Fruit fly (Drosophila melanogaster) whole organism, embryonic: Measurements from ENCODE around the gene CG46463.

Experiments
- Adf1 ChIP-seq: fragments of 200-800 bp; sonication (Bioruptor generic); IDR thresholded peaks from 2 replicates; pipeline ENCODE4 v1.3.6; 2022; ENCODE audit warnings: missing biosample characterization, missing genetic modification characterization
- Atf-2 ChIP-seq: fragments of 200-800 bp; sonication (Bioruptor generic); optimal IDR thresholded peaks from 2 replicates; lab custom pipeline; 2016; ENCODE audit warnings: missing biosample characterization, missing genetic modification characterization
- Bgb ChIP-seq: fragments of 200-800 bp; sonication (Bioruptor generic); IDR thresholded peaks from 2 replicates; pipeline ENCODE4 v1.3.6; 2022; ENCODE audit warnings: missing biosample characterization, missing genetic modification characterization; ENCODE audit not compliant: partially characterized antibody
- CG10366 ChIP-seq: fragments of 200-800 bp; sonication (Bioruptor generic); IDR thresholded peaks from 2 replicates; pipeline ENCODE4 v1.3.6; 2022; ENCODE audit warnings: missing biosample characterization, missing genetic modification characterization
- CG10959 ChIP-seq: fragments of 200-800 bp; sonication (Bioruptor generic); IDR thresholded peaks from 2 replicates; pipeline ENCODE4 v1.3.6; 2022; ENCODE audit warnings: missing biosample characterization, missing genetic modification characterization
- CG12219 ChIP-seq: fragments of 200-800 bp; sonication (Bioruptor generic); optimal IDR thresholded peaks from 3 replicates; lab custom pipeline; 2018; ENCODE audit warnings: missing biosample characterization, mild to moderate bottlenecking, missing genetic modification characterization
- CG12236 ChIP-seq: fragments of 200-800 bp; sonication (Bioruptor generic); optimal IDR thresholded peaks from 2 replicates; lab custom pipeline; 2016; ENCODE audit warnings: missing biosample characterization, missing genetic modification characterization
- CG1529 ChIP-seq: fragments of 200-800 bp; sonication (Bioruptor generic); optimal IDR thresholded peaks from 3 replicates; lab custom pipeline; 2018; ENCODE audit warnings: missing biosample characterization, missing genetic modification characterization
- CG16779 ChIP-seq: fragments of 200-800 bp; sonication (Bioruptor generic); IDR thresholded peaks from 2 replicates; pipeline ENCODE4 v1.3.6; 2022; ENCODE audit warnings: missing biosample characterization, missing genetic modification characterization
- CG17186 ChIP-seq: fragments of 200-800 bp; sonication (Bioruptor generic); optimal IDR thresholded peaks from 3 replicates; lab custom pipeline; 2017; ENCODE audit warnings: missing biosample characterization, missing genetic modification reagents, missing genetic modification characterization
- CG17361 ChIP-seq: fragments of 200-800 bp; sonication (Bioruptor generic); IDR thresholded peaks from 3 replicates; pipeline ENCODE4 v1.3.6; 2022; ENCODE audit warnings: missing biosample characterization, missing genetic modification characterization
- CG3995 ChIP-seq: fragments of 200-800 bp; sonication (Bioruptor generic); optimal IDR thresholded peaks from 3 replicates; lab custom pipeline; 2016; ENCODE audit warnings: missing biosample characterization, missing genetic modification characterization
- CG4854 ChIP-seq: fragments of 200-800 bp; sonication (Bioruptor generic); optimal IDR thresholded peaks from 2 replicates; lab custom pipeline; 2016; ENCODE audit warnings: missing biosample characterization, missing genetic modification characterization, inconsistent platforms
- CG6791 ChIP-seq: fragments of 200-800 bp; sonication (Bioruptor generic); IDR thresholded peaks from 3 replicates; pipeline ENCODE4 v1.3.6; 2022; ENCODE audit warnings: missing biosample characterization, missing genetic modification characterization; ENCODE audit not compliant: partially characterized antibody
- CG7372 ChIP-seq: fragments of 200-800 bp; sonication (Bioruptor generic); IDR thresholded peaks from 2 replicates; pipeline ENCODE4 v1.3.6; 2022; ENCODE audit warnings: missing biosample characterization, missing genetic modification characterization
- CG9437 ChIP-seq: fragments of 200-800 bp; sonication (Bioruptor generic); optimal IDR thresholded peaks from 2 replicates; lab custom pipeline; 2018; ENCODE audit warnings: missing biosample characterization, mild to moderate bottlenecking, missing genetic modification characterization
- CG9817 ChIP-seq: fragments of 200-800 bp; sonication (Bioruptor generic); optimal IDR thresholded peaks from 2 replicates; lab custom pipeline; 2018; ENCODE audit warnings: missing biosample characterization, mild to moderate bottlenecking, missing genetic modification characterization, moderate library complexity
- Dip2 ChIP-seq: fragments of 200-800 bp; sonication (Bioruptor generic); IDR thresholded peaks from 2 replicates; pipeline ENCODE4 v1.3.6; 2022; ENCODE audit warnings: missing biosample characterization, missing genetic modification characterization
- Dp ChIP-seq: fragments of 200-800 bp; sonication (Bioruptor generic); optimal IDR thresholded peaks from 2 replicates; lab custom pipeline; 2018; ENCODE audit warnings: missing biosample characterization, mild to moderate bottlenecking, missing genetic modification characterization, moderate library complexity
- H15 ChIP-seq: fragments of 200-800 bp; sonication (Bioruptor generic); IDR thresholded peaks from 3 replicates; pipeline ENCODE4 v1.3.6; 2022; ENCODE audit warnings: missing biosample characterization, missing genetic modification characterization
- HHEX ChIP-seq: fragments of 200-800 bp; sonication (Bioruptor generic); optimal IDR thresholded peaks from 3 replicates; lab custom pipeline; 2017; ENCODE audit warnings: missing biosample characterization, mild to moderate bottlenecking, missing genetic modification characterization, missing genetic modification reagents
- MBD-R2 ChIP-seq: fragments of 200-800 bp; sonication (Bioruptor generic); IDR thresholded peaks from 2 replicates; pipeline ENCODE4 v1.3.6; 2022; ENCODE audit warnings: missing biosample characterization, missing genetic modification characterization
- NK7.1 ChIP-seq: fragments of 200-800 bp; sonication (Bioruptor generic); optimal IDR thresholded peaks from 3 replicates; lab custom pipeline; 2016; ENCODE audit warnings: missing biosample characterization, missing genetic modification characterization
- Nf-YB ChIP-seq: fragments of 200-800 bp; sonication (Bioruptor generic); optimal IDR thresholded peaks from 3 replicates; lab custom pipeline; 2019; ENCODE audit warnings: missing biosample characterization, mild to moderate bottlenecking, missing genetic modification characterization, moderate library complexity
- ap ChIP-seq: fragments of 200-800 bp; sonication (Bioruptor generic); IDR thresholded peaks from 2 replicates; pipeline ENCODE4 v1.3.6; 2022; ENCODE audit warnings: missing biosample characterization, missing genetic modification characterization
- br ChIP-seq: fragments of >200 bp; optimal IDR thresholded peaks from 2 replicates; lab custom pipeline; 2017
- bsh ChIP-seq, 2 experiments: fragments of 200-800 bp; sonication (Bioruptor generic); optimal IDR thresholded peaks; 2 replicates each; lab custom pipeline; 2017 to 2018; ENCODE audit warnings: mild to moderate bottlenecking in 2 of 2, missing biosample characterization in 2 of 2, missing genetic modification characterization in 2 of 2, moderate library complexity in 1 of 2
- cas ChIP-seq: fragments of 200-800 bp; sonication (Bioruptor generic); IDR thresholded peaks from 2 replicates; pipeline ENCODE4 v1.3.6; 2022; ENCODE audit warnings: missing biosample characterization, missing genetic modification characterization
- emc ChIP-seq: fragments of 200-800 bp; sonication (Bioruptor generic); optimal IDR thresholded peaks from 2 replicates; lab custom pipeline; 2016; ENCODE audit warnings: missing biosample characterization, missing genetic modification characterization
- esg ChIP-seq: fragments of 200-800 bp; sonication (Bioruptor generic); conservative IDR thresholded peaks from 2 replicates; pipeline ENCODE4 v1.3.6; 2022; ENCODE audit warnings: missing biosample characterization, missing genetic modification characterization
- eve ChIP-seq, 2 experiments: fragments of >200 bp; optimal IDR thresholded peaks; 2 replicates each; lab custom pipeline; 2017; ENCODE audit warnings: missing biosample characterization in 2 of 2, missing genetic modification characterization in 2 of 2
- eyg ChIP-seq: fragments of 200-800 bp; sonication (Bioruptor generic); optimal IDR thresholded peaks from 3 replicates; lab custom pipeline; 2016; ENCODE audit warnings: missing biosample characterization, missing genetic modification characterization
- grau ChIP-seq: fragments of 200-800 bp; optimal IDR thresholded peaks from 3 replicates; lab custom pipeline; 2019; ENCODE audit warnings: missing biosample characterization, mild to moderate bottlenecking, missing genetic modification characterization, moderate library complexity
- grn ChIP-seq: fragments of 200-800 bp; sonication (Bioruptor generic); optimal IDR thresholded peaks from 3 replicates; lab custom pipeline; 2017; ENCODE audit warnings: missing biosample characterization, missing genetic modification characterization
- gt ChIP-seq: fragments of 200-800 bp; sonication (Bioruptor generic); IDR thresholded peaks from 2 replicates; pipeline ENCODE4 v1.3.6; 2022; ENCODE audit warnings: missing biosample characterization, missing genetic modification characterization
- ind ChIP-seq: fragments of 200-800 bp; sonication (Bioruptor generic); optimal IDR thresholded peaks from 3 replicates; lab custom pipeline; 2016; ENCODE audit warnings: missing biosample characterization, missing genetic modification characterization
- inv ChIP-seq: fragments of 200-800 bp; sonication (Bioruptor generic); IDR thresholded peaks from 2 replicates; pipeline ENCODE4 v1.3.6; 2022; ENCODE audit warnings: missing biosample characterization, missing genetic modification characterization; ENCODE audit not compliant: partially characterized antibody
- jigr1 ChIP-seq: fragments of 200-800 bp; sonication (Bioruptor generic); IDR thresholded peaks from 3 replicates; pipeline ENCODE4 v1.3.6; 2022; ENCODE audit warnings: missing biosample characterization, missing genetic modification characterization
- ken ChIP-seq: fragments of 200-800 bp; sonication (Bioruptor generic); IDR thresholded peaks from 3 replicates; pipeline ENCODE4 v1.3.6; 2022; ENCODE audit warnings: missing biosample characterization, missing genetic modification characterization
- mam ChIP-seq: fragments of 200-800 bp; sonication (Bioruptor generic); optimal IDR thresholded peaks from 3 replicates; lab custom pipeline; 2016; ENCODE audit warnings: missing biosample characterization, missing genetic modification characterization
- pfk ChIP-seq: fragments of 200-800 bp; sonication (Bioruptor generic); optimal IDR thresholded peaks from 2 replicates; lab custom pipeline; 2018; ENCODE audit warnings: missing biosample characterization, mild to moderate bottlenecking, missing genetic modification characterization, moderate library complexity
- schlank ChIP-seq: fragments of 200-800 bp; sonication (Bioruptor generic); optimal IDR thresholded peaks from 2 replicates; lab custom pipeline; 2018; ENCODE audit warnings: missing biosample characterization, mild to moderate bottlenecking, missing genetic modification characterization
- sens-2 ChIP-seq: fragments of 200-800 bp; sonication (Bioruptor generic); IDR thresholded peaks from 2 replicates; pipeline ENCODE4 v1.3.6; 2022; ENCODE audit warnings: missing biosample characterization, missing genetic modification characterization
- seq ChIP-seq: fragments of 200-800 bp; sonication (Bioruptor generic); IDR thresholded peaks from 2 replicates; pipeline ENCODE4 v1.3.6; 2022; ENCODE audit warnings: missing biosample characterization, missing genetic modification characterization
- slp2 ChIP-seq: fragments of 200-800 bp; sonication (Bioruptor generic); optimal IDR thresholded peaks from 2 replicates; lab custom pipeline; 2016; ENCODE audit warnings: missing biosample characterization, missing genetic modification characterization
- so ChIP-seq: fragments of 200-800 bp; sonication (Bioruptor generic); IDR thresholded peaks from 3 replicates; pipeline ENCODE4 v1.3.6; 2022; ENCODE audit warnings: missing biosample characterization, missing genetic modification characterization
- ssp ChIP-seq: fragments of 200-800 bp; sonication (Bioruptor generic); IDR thresholded peaks from 2 replicates; pipeline ENCODE4 v1.3.6; 2022; ENCODE audit warnings: missing biosample characterization, missing genetic modification characterization
- stwl ChIP-seq: fragments of 200-800 bp; sonication (Bioruptor generic); optimal IDR thresholded peaks from 3 replicates; lab custom pipeline; 2018; ENCODE audit warnings: missing biosample characterization, mild to moderate bottlenecking, missing genetic modification characterization, moderate library complexity
- tio ChIP-seq: fragments of 200-800 bp; sonication (Bioruptor generic); optimal IDR thresholded peaks from 2 replicates; lab custom pipeline; 2017; ENCODE audit warnings: missing biosample characterization, missing genetic modification characterization, inconsistent platforms
- vvl ChIP-seq: fragments of 200-800 bp; sonication (Bioruptor generic); IDR thresholded peaks from 2 replicates; pipeline ENCODE4 v1.3.6; 2022; ENCODE audit warnings: missing biosample characterization, missing genetic modification characterization
- wor ChIP-seq: fragments of 200-800 bp; sonication (Bioruptor generic); IDR thresholded peaks from 2 replicates; pipeline ENCODE4 v1.3.6; 2022; ENCODE audit warnings: missing biosample characterization, missing genetic modification characterization
- zf30C ChIP-seq: fragments of 200-800 bp; sonication (Bioruptor generic); optimal IDR thresholded peaks from 3 replicates; lab custom pipeline; 2018; ENCODE audit warnings: missing biosample characterization, mild to moderate bottlenecking, missing genetic modification characterization

CG46463 gene

DNA sequence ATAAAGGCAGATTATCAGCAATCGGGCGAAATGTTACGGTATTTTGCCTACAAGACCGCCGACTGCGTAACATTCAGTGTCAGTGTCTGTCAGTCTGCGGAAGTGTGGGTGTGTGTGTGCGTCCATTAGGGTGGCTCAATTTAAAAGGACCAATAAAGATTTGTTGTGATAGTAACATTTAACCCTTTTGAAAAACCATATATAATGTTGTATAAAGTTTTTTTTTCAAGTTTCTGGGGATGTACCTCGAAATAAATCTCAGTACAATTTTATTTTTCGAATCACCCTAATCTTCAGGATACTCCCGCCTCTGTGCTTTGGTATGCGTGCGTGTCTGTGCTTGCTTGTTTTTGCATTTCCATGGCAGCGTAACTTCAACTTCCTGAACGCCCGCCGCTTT lies 11.7 kb downstream of the CG46463 start (continued):
- TF ChIP-seq stwl (tag; lab: Kevin White, UChicago) (no peak), CG17186 (GFP tag; lab: Kevin White, UChicago) (no peak), mam (GFP tag; lab: Kevin White, UChicago) (peak; percentile 66), grau (peak; percentile 76), slp2 (GFP tag; lab: Kevin White, UChicago) (peak; percentile 28), zf30C (GFP tag; lab: Kevin White, UChicago) (no peak), CG6791 (GFP tag; lab: Robert Waterston, UW) (no peak), CG16779 (GFP tag; lab: Robert Waterston, UW) (peak; percentile 81), grn (GFP tag; lab: Kevin White, UChicago) (peak; percentile 1), NK7.1 (peak; percentile 38), H15 (GFP tag; lab: Robert Waterston, UW) (peak; percentile 59; the same call in 1 of the 3 replicates), cas (GFP tag; lab: Robert Waterston, UW) (0 out of 2 replicates have a peak, but pooled peaks have one; percentile 44), inv (GFP tag; lab: Robert Waterston, UW) (no peak), CG12236 (no peak), CG7372 (GFP tag; lab: Robert Waterston, UW) (peak; percentile 61), eve (GFP tag; optimal IDR thresholded peaks at IDR 0.05; lab: Kevin White, UChicago) (no peak), ap (GFP tag; lab: Robert Waterston, UW) (peak; percentile 53; the same call in 1 of the 2 replicates), bsh (GFP tag; optimal IDR thresholded peaks at IDR 0.05; lab: Kevin White, UChicago) (peak in 1 of 2 experiments; percentile 68), MBD-R2 (peak; percentile 60; the same call in 1 of the 2 replicates), esg (GFP tag; lab: Robert Waterston, UW) (peak; percentile 62), schlank (tag; lab: Kevin White, UChicago) (peak; percentile 79), ssp (no peak; the same call in 1 of the 2 replicates), Bgb (GFP tag; lab: Robert Waterston, UW) (no peak), Dip2 (GFP tag; lab: Robert Waterston, UW) (no peak), so (GFP tag; lab: Robert Waterston, UW) (peak; percentile 80), tio (GFP tag; lab: Kevin White, UChicago) (peak; percentile 19), CG4854 (GFP tag; lab: Kevin White, UChicago) (peak; percentile 29), CG9817 (tag; lab: Kevin White, UChicago) (peak; percentile 78), CG1529 (GFP tag; lab: Kevin White, UChicago) (peak; percentile 47), jigr1 (GFP tag; lab: Robert Waterston, UW) (no peak), Nf-YB (GFP tag; lab: Kevin White, UChicago) (peak; percentile 32), ken (GFP tag; lab: Robert Waterston, UW) (peak; percentile 62; the same call in 2 of the 3 replicates), CG9437 (GFP tag; lab: Kevin White, UChicago) (peak; percentile 33), eyg (GFP tag; lab: Kevin White, UChicago) (no peak), seq (GFP tag; lab: Robert Waterston, UW) (peak; percentile 81), CG10959 (GFP tag; lab: Robert Waterston, UW) (no peak), ind (GFP tag; lab: Kevin White, UChicago) (peak; percentile 56), Dp (GFP tag; lab: Kevin White, UChicago) (no peak), CG17361 (GFP tag; lab: Robert Waterston, UW) (peak; percentile 13; the same call in 1 of the 3 replicates), sens-2 (GFP tag; lab: Robert Waterston, UW) (no peak), CG10366 (GFP tag; lab: Robert Waterston, UW) (peak; percentile 63), HHEX (peak; percentile 78), br (no peak), gt (GFP tag; lab: Robert Waterston, UW) (no peak), pfk (GFP tag; lab: Kevin White, UChicago) (no peak), wor (GFP tag; lab: Robert Waterston, UW) (no peak), CG3995 (GFP tag; lab: Kevin White, UChicago) (no peak), Atf-2 (GFP tag; lab: Kevin White, UChicago) (peak; percentile 15), CG12219 (GFP tag; lab: Kevin White, UChicago) (peak; percentile 73), vvl (peak; percentile 82), Adf1 (peak; percentile 41; the same call in 1 of the 2 replicates), emc (GFP tag; lab: Kevin White, UChicago) (no peak)
